Worm (Caenorhabditis elegans) whole organism, L2 larva: ENCODE results near the gene C27F2.7.

Experiments used
- C34F6.9 ChIP-seq: fragments of 150-350 bp; optimal IDR thresholded peaks from 2 replicates; lab custom pipeline; 2014; ENCODE audit warnings: missing biosample characterization, missing genetic modification characterization
- ZK546.5 ChIP-seq: sonication (generic microtip); optimal IDR thresholded peaks from 2 replicates; lab custom pipeline; 2017; ENCODE audit warnings: missing biosample characterization, missing genetic modification characterization
- aly-2 ChIP-seq: fragments of 150-350 bp; optimal IDR thresholded peaks from 2 replicates; lab custom pipeline; 2014; ENCODE audit warnings: missing biosample characterization, missing genetic modification characterization
- blmp-1 ChIP-seq: sonication (generic microtip); optimal IDR thresholded peaks from 2 replicates; lab custom pipeline; 2017; ENCODE audit warnings: missing genetic modification characterization, mild to moderate bottlenecking, missing compliant biosample characterization, antibody characterized with exemption, moderate library complexity; ENCODE audit not compliant: insufficient read depth
- ceh-16 ChIP-seq: fragments of 150-350 bp; optimal IDR thresholded peaks from 2 replicates; lab custom pipeline; 2014; ENCODE audit warnings: missing biosample characterization, missing genetic modification characterization
- dmd-4 ChIP-seq: sonication (generic microtip); optimal IDR thresholded peaks from 2 replicates; lab custom pipeline; 2017; ENCODE audit warnings: missing biosample characterization, missing genetic modification characterization
- egl-27 ChIP-seq: sonication (generic microtip); optimal IDR thresholded peaks from 3 replicates; lab custom pipeline; 2017; ENCODE audit warnings: missing biosample characterization, missing genetic modification reagents, missing genetic modification characterization
- lin-13 ChIP-seq: fragments of 150-350 bp; optimal IDR thresholded peaks from 2 replicates; lab custom pipeline; 2014; ENCODE audit warnings: missing biosample characterization, missing genetic modification reagents, missing genetic modification characterization
- nhr-11 ChIP-seq: fragments of 150-350 bp; optimal IDR thresholded peaks from 2 replicates; lab custom pipeline; 2014; ENCODE audit warnings: missing biosample characterization, missing genetic modification characterization
- nhr-77 ChIP-seq: fragments of 150-350 bp; optimal IDR thresholded peaks from 2 replicates; lab custom pipeline; 2014; ENCODE audit warnings: missing biosample characterization, missing genetic modification characterization
- snpc-4 ChIP-seq: fragments of 150-350 bp; optimal IDR thresholded peaks from 2 replicates; lab custom pipeline; 2014; ENCODE audit warnings: missing biosample characterization, missing genetic modification characterization
- unc-62 ChIP-seq: fragments of 150-350 bp; optimal IDR thresholded peaks from 2 replicates; lab custom pipeline; 2014; ENCODE audit warnings: missing biosample characterization, missing genetic modification reagents, missing genetic modification characterization
- zag-1 ChIP-seq: fragments of 150-350 bp; optimal IDR thresholded peaks from 2 replicates; lab custom pipeline; 2014; ENCODE audit warnings: missing biosample characterization, missing genetic modification characterization

DNA sequence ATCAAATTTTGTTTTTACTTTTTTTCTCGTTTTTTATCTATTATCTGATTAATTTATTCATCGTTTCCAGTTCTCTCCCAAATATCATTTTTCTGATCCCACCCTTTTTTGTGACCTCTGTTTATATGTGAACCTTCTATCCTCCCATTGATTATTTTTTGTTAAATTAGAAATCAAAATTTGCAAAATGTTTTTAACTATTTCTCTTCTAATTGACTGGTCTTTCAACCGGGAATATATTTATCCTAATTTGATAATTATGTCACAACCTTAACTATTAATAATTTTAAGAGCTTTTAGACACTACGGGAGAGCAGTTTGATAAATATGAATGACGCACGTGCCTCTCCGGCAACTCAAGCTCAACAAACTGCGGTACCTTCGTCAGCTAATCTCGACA, 40.1 kb downstream of the C27F2.7 start, which contains the start of gene ntl-9:
- TF ChIP-seq snpc-4 (tag; lab: Kevin White, UChicago) (no peak), unc-62 (GFP tag; lab: Kevin White, UChicago) (no peak), dmd-4 (no peak), ZK546.5 (tag; lab: Kevin White, UChicago) (no peak), blmp-1 (tag; lab: Kevin White, UChicago) (no peak), C34F6.9 (tag; lab: Kevin White, UChicago) (no peak), lin-13 (GFP tag; lab: Kevin White, UChicago) (no peak), aly-2 (tag; lab: Kevin White, UChicago) (no peak), egl-27 (tag; lab: Kevin White, UChicago) (no peak), nhr-77 (tag; lab: Kevin White, UChicago) (no peak), nhr-11 (no peak), ceh-16 (tag; lab: Kevin White, UChicago) (no peak), zag-1 (tag; lab: Kevin White, UChicago) (no peak)
